Fruit fly (Drosophila melanogaster) whole organism, prepupa: ENCODE data around the gene His4r.

ENCODE experiments used
- Blimp-1 ChIP-seq: fragments of 200-800 bp; sonication (Bioruptor generic); optimal IDR thresholded peaks from 3 replicates; lab custom pipeline; 2017; ENCODE audit warnings: missing biosample characterization, missing genetic modification characterization, mild to moderate bottlenecking, moderate library complexity, missing genetic modification reagents
- CG10631 ChIP-seq: fragments of 200-800 bp; sonication (Bioruptor generic); optimal IDR thresholded peaks from 2 replicates; lab custom pipeline; 2016; ENCODE audit warnings: missing biosample characterization, missing genetic modification characterization
- CG10669 ChIP-seq: fragments of 200-800 bp; sonication (Bioruptor generic); optimal IDR thresholded peaks from 3 replicates; lab custom pipeline; 2018; ENCODE audit warnings: missing biosample characterization, mild to moderate bottlenecking, missing genetic modification characterization, moderate library complexity
- CG15336 ChIP-seq: fragments of 200-800 bp; sonication (Bioruptor generic); IDR thresholded peaks from 2 replicates; pipeline ENCODE4 v1.3.6; 2022; ENCODE audit warnings: missing biosample characterization, missing genetic modification characterization
- CG1621 ChIP-seq: fragments of 200-800 bp; sonication (Bioruptor generic); optimal IDR thresholded peaks from 3 replicates; lab custom pipeline; 2018; ENCODE audit warnings: missing biosample characterization, mild to moderate bottlenecking, missing genetic modification characterization
- CG3032 ChIP-seq: fragments of 200-800 bp; optimal IDR thresholded peaks from 2 replicates; lab custom pipeline; 2019; ENCODE audit warnings: missing biosample characterization, mild to moderate bottlenecking, missing genetic modification characterization, moderate library complexity
- CG31627 ChIP-seq: fragments of 200-800 bp; sonication (Bioruptor generic); optimal IDR thresholded peaks from 3 replicates; lab custom pipeline; 2016; ENCODE audit warnings: missing biosample characterization, missing genetic modification characterization
- CG32006 ChIP-seq: fragments of 200-800 bp; sonication (Bioruptor generic); optimal IDR thresholded peaks from 3 replicates; lab custom pipeline; 2017; ENCODE audit warnings: missing biosample characterization, mild to moderate bottlenecking, missing genetic modification characterization
- CG3919 ChIP-seq: fragments of 200-800 bp; sonication (Bioruptor generic); optimal IDR thresholded peaks from 3 replicates; lab custom pipeline; 2016; ENCODE audit warnings: missing biosample characterization, missing genetic modification characterization
- CG6163 ChIP-seq: fragments of 200-800 bp; sonication (Bioruptor generic); IDR thresholded peaks from 3 replicates; pipeline ENCODE4 v1.3.6; 2022; ENCODE audit warnings: missing biosample characterization, missing genetic modification characterization
- CG6792 ChIP-seq: fragments of 200-800 bp; sonication (Bioruptor generic); optimal IDR thresholded peaks from 3 replicates; lab custom pipeline; 2016; ENCODE audit warnings: missing biosample characterization, missing genetic modification characterization
- CG6808 ChIP-seq: fragments of 200-800 bp; sonication (Bioruptor generic); optimal IDR thresholded peaks from 3 replicates; lab custom pipeline; 2017; ENCODE audit warnings: missing biosample characterization, missing genetic modification characterization, mild to moderate bottlenecking, moderate library complexity, missing genetic modification reagents
- CG7368 ChIP-seq: fragments of 200-800 bp; sonication (Bioruptor generic); optimal IDR thresholded peaks from 3 replicates; lab custom pipeline; 2016; ENCODE audit warnings: missing biosample characterization, missing genetic modification characterization
- CG8319 ChIP-seq: fragments of 200-800 bp; sonication (Bioruptor generic); optimal IDR thresholded peaks from 3 replicates; lab custom pipeline; 2016; ENCODE audit warnings: missing biosample characterization, missing genetic modification characterization
- CG8632 ChIP-seq: fragments of 200-800 bp; sonication (Bioruptor generic); optimal IDR thresholded peaks from 3 replicates; lab custom pipeline; 2016; ENCODE audit warnings: missing biosample characterization, missing genetic modification characterization
- Eip75B ChIP-seq: fragments of 200-800 bp; sonication (Bioruptor generic); optimal IDR thresholded peaks from 3 replicates; lab custom pipeline; 2016; ENCODE audit warnings: missing biosample characterization, missing genetic modification characterization
- Eip78C ChIP-seq: fragments of 200-800 bp; sonication (Bioruptor generic); peaks from one replicate; lab custom pipeline; 2016; ENCODE audit warnings: missing biosample characterization, missing genetic modification characterization
- Eip93F ChIP-seq: fragments of 200-800 bp; sonication (Bioruptor generic); optimal IDR thresholded peaks from 2 replicates; lab custom pipeline; 2016; ENCODE audit warnings: missing biosample characterization, mild to moderate bottlenecking, missing genetic modification characterization
- Gug ChIP-seq: fragments of 200-800 bp; sonication (Bioruptor generic); IDR thresholded peaks from 2 replicates; pipeline ENCODE4 v1.3.6; 2022; ENCODE audit warnings: missing biosample characterization, missing genetic modification characterization
- OdsH ChIP-seq: fragments of 200-800 bp; sonication (Bioruptor generic); optimal IDR thresholded peaks from 3 replicates; lab custom pipeline; 2016; ENCODE audit warnings: missing biosample characterization, missing genetic modification characterization
- Smox ChIP-seq: fragments of 200-800 bp; sonication (Bioruptor generic); optimal IDR thresholded peaks from 3 replicates; lab custom pipeline; 2016; ENCODE audit warnings: missing biosample characterization, missing genetic modification characterization
- achi ChIP-seq: fragments of 200-800 bp; sonication (Bioruptor generic); optimal IDR thresholded peaks from 3 replicates; lab custom pipeline; 2016; ENCODE audit warnings: missing biosample characterization, missing genetic modification characterization
- acj6 ChIP-seq: fragments of 200-800 bp; sonication (Bioruptor generic); optimal IDR thresholded peaks from 3 replicates; lab custom pipeline; 2016; ENCODE audit warnings: missing biosample characterization, missing genetic modification characterization
- dsx ChIP-seq: fragments of 200-800 bp; optimal IDR thresholded peaks from 3 replicates; lab custom pipeline; 2019; ENCODE audit warnings: missing biosample characterization, mild to moderate bottlenecking, missing genetic modification characterization, moderate library complexity; ENCODE audit not compliant: poor library complexity, severe bottlenecking
- eg ChIP-seq: fragments of 200-800 bp; sonication (Bioruptor generic); IDR thresholded peaks from 3 replicates; pipeline ENCODE4 v1.3.6; 2022; ENCODE audit warnings: missing biosample characterization, missing genetic modification characterization
- fd59A ChIP-seq: fragments of 200-800 bp; sonication (Bioruptor generic); optimal IDR thresholded peaks from 2 replicates; lab custom pipeline; 2017; ENCODE audit warnings: missing biosample characterization, mild to moderate bottlenecking, missing genetic modification characterization, missing genetic modification reagents
- fd85E ChIP-seq: fragments of 200-800 bp; sonication (Bioruptor generic); optimal IDR thresholded peaks from 3 replicates; lab custom pipeline; 2016; ENCODE audit warnings: missing biosample characterization, missing genetic modification characterization
- fkh ChIP-seq: fragments of 200-800 bp; sonication (Bioruptor generic); optimal IDR thresholded peaks from 3 replicates; lab custom pipeline; 2017; ENCODE audit warnings: missing biosample characterization, mild to moderate bottlenecking, missing genetic modification characterization, moderate library complexity
- lz ChIP-seq: fragments of 200-800 bp; sonication (Bioruptor generic); optimal IDR thresholded peaks from 3 replicates; lab custom pipeline; 2016; ENCODE audit warnings: missing biosample characterization, missing genetic modification characterization
- spab ChIP-seq: fragments of 200-800 bp; sonication (Bioruptor generic); optimal IDR thresholded peaks from 2 replicates; lab custom pipeline; 2017; ENCODE audit warnings: missing biosample characterization, mild to moderate bottlenecking, missing genetic modification characterization, missing genetic modification reagents
- ss ChIP-seq, 2 experiments: fragments of 200-800 bp; sonication (Bioruptor generic); optimal IDR thresholded peaks; 2 replicates in 1 of 2; 3 replicates in 1 of 2; lab custom pipeline; 2017 to 2018; ENCODE audit warnings: mild to moderate bottlenecking in 2 of 2, missing biosample characterization in 2 of 2, missing genetic modification characterization in 2 of 2, moderate library complexity in 1 of 2
- svp ChIP-seq: fragments of 200-800 bp; sonication (Bioruptor generic); peaks from one replicate; lab custom pipeline; 2016; ENCODE audit warnings: missing biosample characterization, missing genetic modification characterization
- topi ChIP-seq: fragments of 200-800 bp; sonication (Bioruptor generic); optimal IDR thresholded peaks from 3 replicates; lab custom pipeline; 2016; ENCODE audit warnings: missing biosample characterization, missing genetic modification characterization
- vri ChIP-seq: fragments of 200-800 bp; sonication (Bioruptor generic); optimal IDR thresholded peaks from 3 replicates; lab custom pipeline; 2016; ENCODE audit warnings: missing biosample characterization, mild to moderate bottlenecking, missing genetic modification characterization

His4r gene

DNA sequence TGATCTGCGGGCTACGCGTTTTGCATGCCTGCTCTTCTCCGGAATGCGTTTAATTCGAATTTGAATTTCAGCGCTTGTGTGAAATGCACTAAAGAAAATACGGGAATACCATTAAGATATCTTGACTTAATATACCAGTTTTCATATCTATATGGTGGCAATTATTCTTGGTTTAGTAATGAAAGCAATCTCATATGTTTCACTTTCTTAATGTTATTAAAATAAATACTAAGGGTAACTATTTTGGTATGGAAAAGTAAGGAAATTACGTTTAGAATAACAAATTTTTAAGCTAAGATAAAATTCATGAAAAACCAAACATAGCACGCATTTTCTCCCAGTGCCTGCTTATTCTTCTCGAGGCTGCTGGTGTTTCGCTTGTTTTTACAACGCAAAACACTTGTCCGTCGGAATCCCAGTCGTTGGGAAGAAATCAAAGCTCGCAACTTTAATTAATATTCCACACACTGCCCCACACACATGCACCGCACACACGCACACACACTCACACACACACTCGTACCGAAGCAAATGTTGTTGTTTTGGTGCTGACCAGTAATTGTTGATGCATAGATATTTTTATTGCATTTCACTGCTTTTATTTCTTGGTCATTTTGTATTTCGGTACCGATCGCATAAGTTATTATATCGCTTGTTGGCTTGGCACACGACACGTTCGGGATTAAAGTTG lies 47.6 kb upstream of the His4r start (continued):
- peak; percentile 28 for TF ChIP-seq CG31627
- TF ChIP-seq vri (GFP tag; lab: Kevin White, UChicago) = no peak
- TF ChIP-seq eg (GFP tag; lab: Robert Waterston, UW) = 0 out of 3 replicates have a peak, but pooled peaks have one; percentile 16
- peak; percentile 30 for TF ChIP-seq lz (GFP tag; lab: Kevin White, UChicago)
- no peak for TF ChIP-seq CG10631
- TF ChIP-seq CG6808 (GFP tag; lab: Kevin White, UChicago) = no peak
- no peak for TF ChIP-seq CG8632 (GFP tag; lab: Kevin White, UChicago)
- peak; percentile 77 for TF ChIP-seq Eip78C
- TF ChIP-seq Eip75B = peak; percentile 18

dm6 chr3R:14580045-14580579 lies 45.4 kb upstream of the His4r start:
- no peak for TF ChIP-seq achi (GFP tag; lab: Kevin White, UChicago)

dm6 chr3R:14586480-14587443 lies 38.8 kb upstream of the His4r start:
- TF ChIP-seq fkh (GFP tag; lab: Kevin White, UChicago) = no peak
- TF ChIP-seq svp (GFP tag; lab: Kevin White, UChicago) = peak; percentile 57
- peak; percentile 61 for TF ChIP-seq Eip78C
- peak; percentile 20 for TF ChIP-seq dsx (GFP tag; lab: Kevin White, UChicago)
- TF ChIP-seq CG3032 (tag; lab: Kevin White, UChicago) = peak; percentile 20

DNA sequence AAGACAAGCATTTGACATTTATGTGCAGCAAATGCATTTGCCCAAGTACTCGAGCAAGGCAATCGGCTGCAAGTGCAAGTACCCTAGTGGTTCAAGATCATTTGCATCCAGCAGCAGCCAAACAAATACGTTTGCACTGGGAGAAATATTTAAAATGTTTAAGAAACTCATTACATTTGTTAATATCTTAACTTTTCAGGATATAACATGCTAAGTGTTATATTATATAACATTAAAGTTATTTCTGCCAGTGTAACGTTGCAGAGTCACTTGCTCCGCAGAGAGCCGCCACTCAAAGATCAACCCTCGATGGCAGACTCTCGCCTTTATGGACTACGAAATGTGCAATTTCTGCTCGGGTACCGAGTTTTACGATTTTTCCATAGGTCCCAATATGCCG lies 36.1 kb upstream of the His4r start:
- TF ChIP-seq CG6808 (GFP tag; lab: Kevin White, UChicago) (peak; percentile 5), CG6792 (GFP tag; lab: Kevin White, UChicago) (no peak), Eip93F (no peak), topi (GFP tag; lab: Kevin White, UChicago) (no peak), CG15336 (GFP tag; lab: Robert Waterston, UW) (0 out of 2 replicates have a peak, but pooled peaks have one; percentile 33), CG3919 (GFP tag; lab: Kevin White, UChicago) (peak; percentile 2), CG6163 (GFP tag; lab: Robert Waterston, UW) (0 out of 3 replicates have a peak, but pooled peaks have one; percentile 37), fd59A (GFP tag; lab: Kevin White, UChicago) (no peak), ss (GFP tag; optimal IDR thresholded peaks at IDR 0.05; lab: Kevin White, UChicago) (peak in 1 of 2 experiments; percentile 20), OdsH (no peak), Smox (GFP tag; lab: Kevin White, UChicago) (no peak), Eip78C (peak; percentile 74), CG32006 (GFP tag; lab: Kevin White, UChicago) (peak; percentile 32), Blimp-1 (no peak), CG7368 (GFP tag; lab: Kevin White, UChicago) (no peak), fd85E (GFP tag; lab: Kevin White, UChicago) (no peak), svp (GFP tag; lab: Kevin White, UChicago) (peak; percentile 25), CG8319 (GFP tag; lab: Kevin White, UChicago) (no peak), acj6 (GFP tag; lab: Kevin White, UChicago) (peak; percentile 9), achi (GFP tag; lab: Kevin White, UChicago) (peak; percentile 1), CG10669 (GFP tag; lab: Kevin White, UChicago) (peak; percentile 29), vri (GFP tag; lab: Kevin White, UChicago) (no peak), spab (GFP tag; lab: Kevin White, UChicago) (peak; percentile 19), dsx (GFP tag; lab: Kevin White, UChicago) (peak; percentile 44), CG1621 (tag; lab: Kevin White, UChicago) (no peak), Gug (GFP tag; lab: Robert Waterston, UW) (peak; percentile 25; the same call in 1 of the 2 replicates)
